Worm (Caenorhabditis elegans) whole organism, L4 larva: ENCODE results near the gene R10E4.6.

ENCODE experiments used
- D1046.2 ChIP-seq: fragments of 200-800 bp; sonication (Bioruptor generic); IDR thresholded peaks from 2 replicates; pipeline ENCODE4 v1.3.6; 2022; ENCODE audit warnings: missing genetic modification characterization, missing compliant biosample characterization
- F10B5.3 ChIP-seq: sonication (generic microtip); optimal IDR thresholded peaks from 2 replicates; lab custom pipeline; 2016; ENCODE audit warnings: mild to moderate bottlenecking, missing genetic modification characterization, missing compliant biosample characterization
- F49E8.2 ChIP-seq: sonication (generic microtip); optimal IDR thresholded peaks from 2 replicates; lab custom pipeline; 2016; ENCODE audit warnings: missing compliant biosample characterization, mild to moderate bottlenecking, missing genetic modification characterization, borderline replicate concordance
- R02D3.7 ChIP-seq: fragments of 150-350 bp; sonication (generic microtip); optimal IDR thresholded peaks from 3 replicates; lab custom pipeline; 2014; ENCODE audit warnings: missing biosample characterization, missing genetic modification characterization
- Y105C5A.15 ChIP-seq: fragments of 200-800 bp; sonication (Bioruptor generic); IDR thresholded peaks from 2 replicates; pipeline ENCODE4 v1.3.6; 2022; ENCODE audit warnings: missing genetic modification characterization, missing compliant biosample characterization
- Y48G9A.11 ChIP-seq: fragments of 200-800 bp; sonication (Bioruptor generic); IDR thresholded peaks from 2 replicates; pipeline ENCODE4 v1.3.6; 2022; ENCODE audit warnings: missing genetic modification reagents, missing genetic modification characterization, missing compliant biosample characterization
- arid-1 ChIP-seq: fragments of 200-800 bp; sonication (Bioruptor generic); conservative IDR thresholded peaks from 2 replicates; pipeline ENCODE4 v1.3.6; 2022; ENCODE audit warnings: missing genetic modification reagents, missing genetic modification characterization, missing compliant biosample characterization
- ceh-20 ChIP-seq: fragments of 200-800 bp; sonication (Bioruptor generic); IDR thresholded peaks from 2 replicates; pipeline ENCODE4 v1.3.6; 2022; ENCODE audit warnings: missing genetic modification reagents, missing genetic modification characterization, missing compliant biosample characterization
- ceh-32 ChIP-seq: sonication (generic microtip); optimal IDR thresholded peaks from 2 replicates; lab custom pipeline; 2016; ENCODE audit warnings: mild to moderate bottlenecking, missing genetic modification characterization, missing compliant biosample characterization; ENCODE audit not compliant: poor library complexity
- ctbp-1 ChIP-seq: fragments of 200-800 bp; sonication (Bioruptor generic); IDR thresholded peaks from 2 replicates; pipeline ENCODE4 v1.3.6; 2022; ENCODE audit warnings: missing genetic modification reagents, missing genetic modification characterization, missing compliant biosample characterization
- daf-12 ChIP-seq: fragments of 150-350 bp; optimal IDR thresholded peaks from 2 replicates; lab custom pipeline; 2014; ENCODE audit warnings: missing biosample characterization, missing genetic modification reagents, missing genetic modification characterization
- daf-16 ChIP-seq, 3 experiments: sonication (generic microtip); optimal IDR thresholded peaks; 2 replicates each; lab custom pipeline; 2016 to 2017; ENCODE audit warnings: missing genetic modification characterization in 3 of 3, missing genetic modification reagents in 3 of 3, mild to moderate bottlenecking in 2 of 3, missing compliant biosample characterization in 2 of 3, missing biosample characterization in 1 of 3, moderate library complexity in 1 of 3
- daf-8 ChIP-seq: fragments of 200-800 bp; sonication (Bioruptor generic); IDR thresholded peaks from 2 replicates; pipeline ENCODE4 v1.3.6; 2022; ENCODE audit warnings: missing genetic modification characterization, missing compliant biosample characterization
- dpl-1 ChIP-seq: fragments of 150-350 bp; optimal IDR thresholded peaks from 2 replicates; lab custom pipeline; 2014; ENCODE audit warnings: missing biosample characterization, missing genetic modification reagents, missing genetic modification characterization
- duxl-1 ChIP-seq: sonication (generic microtip); optimal IDR thresholded peaks from 2 replicates; lab custom pipeline; 2016; ENCODE audit warnings: mild to moderate bottlenecking, missing genetic modification characterization, moderate library complexity, missing compliant biosample characterization; ENCODE audit not compliant: poor library complexity
- dve-1 ChIP-seq: sonication (generic microtip); optimal IDR thresholded peaks from 2 replicates; lab custom pipeline; 2017; ENCODE audit warnings: antibody characterized with exemption, mild to moderate bottlenecking, missing genetic modification characterization, missing compliant biosample characterization; ENCODE audit not compliant: insufficient read depth
- fos-1 ChIP-seq: fragments of 150-350 bp; optimal IDR thresholded peaks from 2 replicates; lab custom pipeline; 2014; ENCODE audit warnings: missing biosample characterization, missing genetic modification characterization
- gei-8 ChIP-seq: fragments of 200-800 bp; sonication (Bioruptor generic); optimal IDR thresholded peaks from 2 replicates; lab custom pipeline; 2018; ENCODE audit warnings: mild to moderate bottlenecking, missing genetic modification characterization, missing compliant biosample characterization
- hlh-11 ChIP-seq: fragments of 200-800 bp; sonication (Bioruptor generic); optimal IDR thresholded peaks from 2 replicates; lab custom pipeline; 2018; ENCODE audit warnings: mild to moderate bottlenecking, missing genetic modification characterization, missing compliant biosample characterization
- hlh-30 ChIP-seq: sonication (generic microtip); optimal IDR thresholded peaks from 2 replicates; lab custom pipeline; 2017; ENCODE audit warnings: antibody characterized with exemption, mild to moderate bottlenecking, missing genetic modification characterization, missing compliant biosample characterization; ENCODE audit not compliant: insufficient read depth
- jun-1 ChIP-seq: fragments of 150-350 bp; optimal IDR thresholded peaks from 2 replicates; lab custom pipeline; 2014; ENCODE audit warnings: missing biosample characterization, missing genetic modification reagents, missing genetic modification characterization
- lin-29 ChIP-seq: fragments of 200-800 bp; sonication (Bioruptor generic); IDR thresholded peaks from 2 replicates; pipeline ENCODE4 v1.3.6; 2022; ENCODE audit warnings: missing genetic modification reagents, missing genetic modification characterization, missing compliant biosample characterization
- madf-9 ChIP-seq: fragments of 200-800 bp; sonication (Bioruptor generic); conservative IDR thresholded peaks from 2 replicates; pipeline ENCODE4 v1.3.6; 2022; ENCODE audit warnings: missing genetic modification reagents, missing genetic modification characterization, missing compliant biosample characterization
- mdt-29 ChIP-seq: fragments of 200-800 bp; sonication (Bioruptor generic); IDR thresholded peaks from 2 replicates; pipeline ENCODE4 v1.3.6; 2022; ENCODE audit warnings: missing genetic modification reagents, missing genetic modification characterization, missing compliant biosample characterization
- mep-1 ChIP-seq: fragments of 150-350 bp; sonication (generic microtip); optimal IDR thresholded peaks from 3 replicates; lab custom pipeline; 2014; ENCODE audit warnings: missing biosample characterization, missing genetic modification characterization
- mes-2 ChIP-seq: sonication (generic microtip); optimal IDR thresholded peaks from 2 replicates; lab custom pipeline; 2016; ENCODE audit warnings: missing genotype, mild to moderate bottlenecking, missing genetic modification characterization, missing compliant biosample characterization; ENCODE audit not compliant: poor library complexity, severe bottlenecking
- nhr-11 ChIP-seq: fragments of 150-350 bp; optimal IDR thresholded peaks from 2 replicates; lab custom pipeline; 2014; ENCODE audit warnings: missing biosample characterization, missing genetic modification characterization
- nhr-111 ChIP-seq: fragments of 200-800 bp; sonication (Bioruptor generic); optimal IDR thresholded peaks from 2 replicates; lab custom pipeline; 2018; ENCODE audit warnings: mild to moderate bottlenecking, missing genetic modification characterization, missing compliant biosample characterization
- nhr-41 ChIP-seq: fragments of 200-800 bp; sonication (Bioruptor generic); IDR thresholded peaks from 2 replicates; pipeline ENCODE4 v1.3.6; 2022; ENCODE audit warnings: missing genetic modification reagents, missing genetic modification characterization, missing compliant biosample characterization
- nhr-42 ChIP-seq: fragments of 200-800 bp; sonication (Bioruptor generic); IDR thresholded peaks from 2 replicates; pipeline ENCODE4 v1.3.6; 2022; ENCODE audit warnings: missing genetic modification characterization, missing compliant biosample characterization
- nhr-6 ChIP-seq: fragments of 150-350 bp; optimal IDR thresholded peaks from 2 replicates; lab custom pipeline; 2014; ENCODE audit warnings: missing biosample characterization, missing genetic modification characterization
- nhr-76 ChIP-seq: fragments of 150-350 bp; optimal IDR thresholded peaks from 2 replicates; lab custom pipeline; 2014; ENCODE audit warnings: missing biosample characterization, missing genetic modification characterization
- pha-4 ChIP-seq, 2 experiments: fragments of 150-350 bp in 1 of 2; fragments of 200-800 bp in 1 of 2; sonication (Bioruptor generic) in 1 of 2; IDR thresholded peaks in 1 of 2; optimal IDR thresholded peaks in 1 of 2; 2 replicates each; pipeline versions ENCODE4 v1.3.6 to Lab custom; 2014 to 2022; ENCODE audit warnings: missing genetic modification characterization in 2 of 2, missing genetic modification reagents in 2 of 2, missing biosample characterization in 1 of 2, missing compliant biosample characterization in 1 of 2
- php-3 ChIP-seq: fragments of 200-800 bp; sonication (Bioruptor generic); IDR thresholded peaks from 2 replicates; pipeline ENCODE4 v1.3.6; 2022; ENCODE audit warnings: missing genetic modification reagents, missing genetic modification characterization, missing compliant biosample characterization
- saeg-2 ChIP-seq: fragments of 200-800 bp; sonication (Bioruptor generic); IDR thresholded peaks from 2 replicates; pipeline ENCODE4 v1.3.6; 2022; ENCODE audit warnings: missing genetic modification reagents, missing genetic modification characterization, missing compliant biosample characterization
- sdz-12 ChIP-seq: fragments of 200-800 bp; sonication (Bioruptor generic); optimal IDR thresholded peaks from 2 replicates; lab custom pipeline; 2018; ENCODE audit warnings: mild to moderate bottlenecking, missing genetic modification characterization, missing compliant biosample characterization
- snpc-1.2 ChIP-seq: fragments of 200-800 bp; sonication (Bioruptor generic); IDR thresholded peaks from 2 replicates; pipeline ENCODE4 v1.3.6; 2022; ENCODE audit warnings: missing genetic modification reagents, missing genetic modification characterization, missing compliant biosample characterization
- spr-1 ChIP-seq: sonication (generic microtip); optimal IDR thresholded peaks from 2 replicates; lab custom pipeline; 2016; ENCODE audit warnings: mild to moderate bottlenecking, missing genetic modification characterization, missing compliant biosample characterization
- spr-3 ChIP-seq: fragments of 200-800 bp; sonication (Bioruptor generic); optimal IDR thresholded peaks from 2 replicates; lab custom pipeline; 2018; ENCODE audit warnings: mild to moderate bottlenecking, missing genetic modification characterization, missing compliant biosample characterization
- tag-97 ChIP-seq: fragments of 200-800 bp; sonication (Bioruptor generic); IDR thresholded peaks from 2 replicates; pipeline ENCODE4 v1.3.6; 2022; ENCODE audit warnings: missing genetic modification characterization, missing compliant biosample characterization
- tra-1 ChIP-seq: fragments of 200-800 bp; sonication (Bioruptor generic); IDR thresholded peaks from 2 replicates; pipeline ENCODE4 v1.3.6; 2022; ENCODE audit warnings: missing genetic modification reagents, missing genetic modification characterization, missing compliant biosample characterization
- unc-130 ChIP-seq: sonication (generic microtip); optimal IDR thresholded peaks from 2 replicates; lab custom pipeline; 2016; ENCODE audit warnings: missing genetic modification reagents, missing genetic modification characterization, missing compliant biosample characterization
- unc-62 ChIP-seq, 3 experiments: fragments of 150-350 bp in 1 of 3; sonication (generic microtip); optimal IDR thresholded peaks in 2 of 3; peaks in 1 of 3; 1 replicate in 1 of 3; 2 replicates in 2 of 3; lab custom pipeline; 2014 to 2017; ENCODE audit warnings: missing biosample characterization in 3 of 3, missing genetic modification characterization in 3 of 3, missing genetic modification reagents in 3 of 3, missing genotype in 1 of 3
- zag-1 ChIP-seq: fragments of 150-350 bp; optimal IDR thresholded peaks from 2 replicates; lab custom pipeline; 2014; ENCODE audit warnings: missing biosample characterization, missing genetic modification characterization
- zfp-2 ChIP-seq: sonication (generic microtip); optimal IDR thresholded peaks from 2 replicates; lab custom pipeline; 2016; ENCODE audit warnings: mild to moderate bottlenecking, missing genetic modification characterization, missing compliant biosample characterization
- ztf-7 ChIP-seq: fragments of 150-350 bp; optimal IDR thresholded peaks from 2 replicates; lab custom pipeline; 2014; ENCODE audit warnings: missing biosample characterization, missing genetic modification characterization

Gene R10E4.6

DNA sequence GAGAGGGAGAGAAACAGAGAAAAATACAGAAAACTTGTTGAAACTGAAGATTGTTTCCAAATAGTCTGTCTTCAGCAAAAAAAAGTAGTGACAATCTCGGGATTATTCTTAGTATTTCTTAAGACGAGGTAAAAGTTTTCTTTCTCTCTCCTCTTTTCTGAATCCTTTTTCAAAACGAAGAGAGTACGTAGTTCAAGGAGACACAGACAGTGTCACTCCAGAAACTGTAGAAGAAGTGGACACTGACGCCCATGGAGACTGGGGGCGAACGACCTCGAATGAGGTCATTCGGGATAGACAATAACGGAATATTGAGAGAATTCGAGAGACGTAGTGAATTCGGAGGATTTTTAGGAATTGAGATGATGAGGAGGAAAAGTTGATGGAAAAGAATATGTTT lies 37.8 kb downstream of the R10E4.6 start, which contains the start of gene gly-6:
gly-6 (minus strand) TSS at position 245 of the 400 bp plus-strand sequence.
- TF ChIP-seq nhr-76 (tag; lab: Kevin White, UChicago) (no peak), daf-16 (GFP tag; optimal IDR thresholded peaks at IDR 0.05; lab: Kevin White, UChicago) (no peak), daf-16 (tag; optimal IDR thresholded peaks at IDR 0.05; lab: Kevin White, UChicago) (no peak), hlh-30 (tag; lab: Kevin White, UChicago) (no peak), lin-29 (GFP tag; lab: Robert Waterston, UW) (no peak), nhr-111 (no peak), arid-1 (GFP tag; lab: Robert Waterston, UW) (no peak), sdz-12 (GFP tag; lab: Kevin White, UChicago) (no peak), tag-97 (GFP tag; lab: Robert Waterston, UW) (no peak), unc-130 (GFP tag; lab: Kevin White, UChicago) (no peak), spr-1 (tag; lab: Kevin White, UChicago) (no peak), php-3 (GFP tag; lab: Robert Waterston, UW) (no peak), nhr-41 (GFP tag; lab: Robert Waterston, UW) (no peak), nhr-11 (tag; lab: Kevin White, UChicago) (no peak), zag-1 (tag; lab: Kevin White, UChicago) (no peak), ctbp-1 (GFP tag; lab: Robert Waterston, UW) (no peak), spr-3 (no peak)
- TF ChIP-seq, all 104 proteins: peak for 0

DNA sequence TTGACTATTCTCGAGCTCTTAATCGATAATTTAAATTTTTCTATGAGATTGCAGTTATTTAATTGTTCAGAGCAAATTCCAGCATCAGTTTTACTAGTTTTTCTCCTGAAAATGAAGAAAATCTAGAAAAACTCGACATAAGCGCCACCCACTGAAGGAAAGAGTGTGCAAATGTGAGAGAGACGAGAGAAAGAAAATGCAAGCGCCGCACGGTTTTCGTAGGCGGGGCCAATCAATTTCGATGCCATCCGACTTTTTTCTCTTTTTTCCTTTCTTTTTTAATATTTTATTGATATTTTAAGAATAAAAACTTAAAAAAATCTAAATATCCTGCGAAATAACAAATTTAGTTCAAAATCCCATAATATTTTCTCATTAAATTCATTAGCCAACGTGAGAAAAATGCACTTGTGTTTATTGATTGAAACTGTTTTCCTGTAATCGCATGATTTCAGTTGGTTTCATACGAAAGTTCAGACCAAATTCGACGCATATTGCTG lies 39.4 kb downstream of the R10E4.6 start, which contains the start of gene cdk-12:
cdk-12 (plus strand) TSS at position 450 of the 500 bp plus-strand sequence.
- TF ChIP-seq ctbp-1 (GFP tag; lab: Robert Waterston, UW) = no peak
- TF ChIP-seq zfp-2 (tag; lab: Kevin White, UChicago) = no peak
- peak; percentile 32 for TF ChIP-seq hlh-11
- TF ChIP-seq nhr-6 (tag; lab: Kevin White, UChicago) = peak; percentile 15
- peak in 1 of 2 experiments; percentile 41 for TF ChIP-seq unc-62 (GFP tag; optimal IDR thresholded peaks at IDR 0.05 in 1 of 2; lab: Kevin White, UChicago)
- no peak for TF ChIP-seq unc-62 (tag; optimal IDR thresholded peaks at IDR 0.05; lab: Kevin White, UChicago)
- no peak for TF ChIP-seq php-3 (GFP tag; lab: Robert Waterston, UW)
- TF ChIP-seq daf-16 (GFP tag; optimal IDR thresholded peaks at IDR 0.05; lab: Kevin White, UChicago) = no peak
- no peak for TF ChIP-seq daf-16 (tag; optimal IDR thresholded peaks at IDR 0.05; lab: Kevin White, UChicago)
- peak; percentile 76 for TF ChIP-seq mes-2
- no peak for TF ChIP-seq daf-12 (tag; lab: Kevin White, UChicago)
- TF ChIP-seq daf-8 (GFP tag; lab: Robert Waterston, UW) = no peak
- no peak for TF ChIP-seq Y105C5A.15
- TF ChIP-seq R02D3.7 (tag; lab: Kevin White, UChicago) = no peak
- no peak for TF ChIP-seq mdt-29 (GFP tag; lab: Robert Waterston, UW)
- peak; percentile 49 for TF ChIP-seq dve-1 (tag; lab: Kevin White, UChicago)
- TF ChIP-seq fos-1 (tag; lab: Kevin White, UChicago) = no peak
- TF ChIP-seq saeg-2 (GFP tag; lab: Robert Waterston, UW) = no peak
- peak; percentile 42 for TF ChIP-seq mep-1 (tag; lab: Kevin White, UChicago)
- TF ChIP-seq gei-8 (GFP tag; lab: Kevin White, UChicago) = no peak
- no peak for TF ChIP-seq D1046.2
- no peak for TF ChIP-seq madf-9 (GFP tag; lab: Robert Waterston, UW)
- no peak for TF ChIP-seq F10B5.3
- no peak for TF ChIP-seq nhr-42 (GFP tag; lab: Robert Waterston, UW)
- no peak for TF ChIP-seq F49E8.2 (tag; lab: Kevin White, UChicago)
- no peak for TF ChIP-seq unc-130 (GFP tag; lab: Kevin White, UChicago)
- TF ChIP-seq pha-4 (GFP tag; IDR thresholded peaks at IDR 0.05; lab: Robert Waterston, UW) = no peak
- TF ChIP-seq pha-4 (tag; optimal IDR thresholded peaks at IDR 0.05; lab: Kevin White, UChicago) = peak; percentile 12
- TF ChIP-seq spr-3 = no peak
- TF ChIP-seq duxl-1 = no peak
- TF ChIP-seq nhr-76 (tag; lab: Kevin White, UChicago) = no peak
- no peak for TF ChIP-seq ceh-20 (GFP tag; lab: Robert Waterston, UW)
- no peak for TF ChIP-seq ceh-32 (tag; lab: Kevin White, UChicago)
- no peak for TF ChIP-seq jun-1
- no peak for TF ChIP-seq tra-1 (GFP tag; lab: Robert Waterston, UW)
- peak; percentile 45 for TF ChIP-seq dpl-1 (GFP tag; lab: Kevin White, UChicago)
- TF ChIP-seq Y48G9A.11 (GFP tag; lab: Robert Waterston, UW) = no peak
- no peak for TF ChIP-seq ztf-7
- no peak for TF ChIP-seq snpc-1.2
